Worm (Caenorhabditis elegans) whole organism, late embryonic: ENCODE results near the gene R08F11.1.

Experiments
- ama-1 ChIP-seq: fragments of 150-350 bp; optimal IDR thresholded peaks from 2 replicates; lab custom pipeline; 2014
- ceh-48 ChIP-seq: sonication (generic microtip); optimal IDR thresholded peaks from 2 replicates; lab custom pipeline; 2016; ENCODE audit warnings: missing genetic modification characterization, inconsistent platforms, missing compliant biosample characterization
- elt-2 ChIP-seq: sonication (generic microtip); optimal IDR thresholded peaks from 2 replicates; lab custom pipeline; 2016; ENCODE audit warnings: missing genetic modification reagents, missing genetic modification characterization, missing compliant biosample characterization
- elt-4 ChIP-seq: sonication (generic microtip); optimal IDR thresholded peaks from 2 replicates; lab custom pipeline; 2016; ENCODE audit warnings: missing genetic modification characterization, missing compliant biosample characterization
- hlh-30 ChIP-seq: sonication (generic microtip); optimal IDR thresholded peaks from 2 replicates; lab custom pipeline; 2017; ENCODE audit warnings: antibody characterized with exemption, missing genetic modification characterization, missing compliant biosample characterization; ENCODE audit not compliant: insufficient read depth
- mec-3 ChIP-seq: sonication (generic microtip); optimal IDR thresholded peaks from 2 replicates; lab custom pipeline; 2016; ENCODE audit warnings: borderline replicate concordance, missing genetic modification characterization, missing compliant biosample characterization
- nhr-11 ChIP-seq: fragments of 150-350 bp; optimal IDR thresholded peaks from 2 replicates; lab custom pipeline; 2014; ENCODE audit warnings: missing biosample characterization, missing genetic modification characterization
- pax-1 ChIP-seq: fragments of 150-350 bp; optimal IDR thresholded peaks from 2 replicates; lab custom pipeline; 2014; ENCODE audit warnings: missing biosample characterization, missing genetic modification characterization

DNA sequence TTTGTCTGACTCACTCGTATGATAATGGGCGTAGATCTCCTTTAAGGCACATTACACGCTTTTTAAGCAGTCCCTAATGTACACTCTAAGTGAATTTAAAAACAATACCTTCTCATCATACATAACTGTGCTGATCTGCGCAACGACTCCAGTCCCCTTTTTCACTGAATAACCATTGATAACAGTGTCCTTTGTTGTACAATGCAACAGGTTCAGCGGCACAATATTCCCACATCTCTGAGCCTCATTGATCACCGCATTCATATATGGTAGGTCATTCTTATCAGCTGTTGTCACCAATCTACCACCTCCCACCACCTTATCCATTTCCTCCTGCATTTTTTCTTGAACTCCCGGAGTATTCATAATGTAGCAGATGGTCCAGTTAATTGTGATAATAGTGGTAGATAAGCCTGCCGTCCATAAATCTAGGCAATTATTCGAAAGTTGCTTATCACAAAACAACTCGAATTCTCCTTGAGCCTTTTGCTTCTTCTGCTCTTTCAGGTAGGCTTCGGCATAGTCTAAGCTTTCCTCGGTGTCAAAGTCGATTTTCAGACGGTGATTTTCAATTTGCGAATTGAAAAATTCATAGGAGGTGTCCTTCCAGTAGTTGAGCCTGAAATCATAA lies 17.9 kb upstream of the R08F11.1 start:
- TF ChIP-seq nhr-11 (tag; lab: Kevin White, UChicago) (no peak), elt-4 (tag; lab: Kevin White, UChicago) (no peak), mec-3 (tag; lab: Kevin White, UChicago) (no peak), ama-1 (lab: Kevin White, UChicago) (no peak), hlh-30 (tag; lab: Kevin White, UChicago) (no peak), ceh-48 (tag; lab: Kevin White, UChicago) (no peak), elt-2 (tag; lab: Kevin White, UChicago) (no peak), pax-1 (tag; lab: Kevin White, UChicago) (no peak)
